Fruit fly (Drosophila melanogaster): ENCODE measurements around the gene GABA-B-R1.

The GABA-B-R1 gene

dm6 chr2L:15060580-15061005 is 44.5 kb downstream of the GABA-B-R1 start, which contains the start of gene TfIIS (continued):
- no peak for TF ChIP-seq seq (GFP tag; IDR thresholded peaks at IDR 0.05)
- TF ChIP-seq dm (GFP tag; optimal IDR thresholded peaks at IDR 0.05): peak; percentile 74
- no peak for TF ChIP-seq Trl (optimal IDR thresholded peaks at IDR 0.05)
- TF ChIP-seq Trl (GFP tag; optimal IDR thresholded peaks at IDR 0.05): no peak
- peak; percentile 13 for TF ChIP-seq gem (tag; optimal IDR thresholded peaks at IDR 0.05)
- TF ChIP-seq Dp (GFP tag; optimal IDR thresholded peaks at IDR 0.05): peak; percentile 74
- peak; percentile 42 for TF ChIP-seq grau (tag; optimal IDR thresholded peaks at IDR 0.05)
- TF ChIP-seq Hey (tag; optimal IDR thresholded peaks at IDR 0.05): no peak
- TF ChIP-seq cg (GFP tag; optimal IDR thresholded peaks at IDR 0.05): no peak
- TF ChIP-seq ind (GFP tag; optimal IDR thresholded peaks at IDR 0.05): no peak
- no peak for TF ChIP-seq CG1832 (GFP tag; optimal IDR thresholded peaks at IDR 0.05)
- peak; percentile 29; the same call in 1 of the 2 replicates for TF ChIP-seq slbo (GFP tag; IDR thresholded peaks at IDR 0.05)
- TF ChIP-seq tup (GFP tag; optimal IDR thresholded peaks at IDR 0.05): no peak
- no peak for TF ChIP-seq ems (GFP tag; optimal IDR thresholded peaks at IDR 0.05)
- TF ChIP-seq CG8944 (GFP tag; optimal IDR thresholded peaks at IDR 0.05): no peak
- TF ChIP-seq Elba2 (GFP tag; optimal IDR thresholded peaks at IDR 0.05): peak; percentile 92
- TF ChIP-seq CG31365 (tag; optimal IDR thresholded peaks at IDR 0.05): peak; percentile 98
- TF ChIP-seq fd64A (GFP tag; optimal IDR thresholded peaks at IDR 0.05): no peak
- TF ChIP-seq zfh2 (GFP tag; optimal IDR thresholded peaks at IDR 0.05): no peak
- TF ChIP-seq CG16779 (GFP tag; IDR thresholded peaks at IDR 0.05): no peak
- no peak for TF ChIP-seq CG11696 (GFP tag; IDR thresholded peaks at IDR 0.05)
- peak; percentile 17; the same call in 1 of the 2 replicates for TF ChIP-seq bbx (GFP tag; IDR thresholded peaks at IDR 0.05; ENCODE audit: partially characterized antibody)
- no peak for TF ChIP-seq tap (tag; optimal IDR thresholded peaks at IDR 0.05)
- peak; percentile 50; the same call in 1 of the 2 replicates for TF ChIP-seq CG13287 (GFP tag; IDR thresholded peaks at IDR 0.05; ENCODE audit: partially characterized antibody)
- no peak for TF ChIP-seq B-H1 (GFP tag; IDR thresholded peaks at IDR 0.05)
- TF ChIP-seq HLH3B (GFP tag; IDR thresholded peaks at IDR 0.05): no peak
- no peak for TF ChIP-seq Gug (GFP tag; IDR thresholded peaks at IDR 0.05)
- TF ChIP-seq Lpt (GFP tag; optimal IDR thresholded peaks at IDR 0.05): no peak
- TF ChIP-seq kni (GFP tag; optimal IDR thresholded peaks at IDR 0.05): no peak
- TF ChIP-seq btn (GFP tag; optimal IDR thresholded peaks at IDR 0.05): no peak
- peak; percentile 47; the same call in 2 of the 3 replicates for TF ChIP-seq CG6791 (GFP tag; IDR thresholded peaks at IDR 0.05; ENCODE audit: partially characterized antibody)
- TF ChIP-seq inv (GFP tag; IDR thresholded peaks at IDR 0.05; ENCODE audit: partially characterized antibody): peak; percentile 14; the same call in 1 of the 2 replicates
- peak; percentile 37 to 45 for TF ChIP-seq Hr51 (GFP tag; optimal IDR thresholded peaks at IDR 0.05)
- no peak for TF ChIP-seq CG5953 (GFP tag; IDR thresholded peaks at IDR 0.05)
- TF ChIP-seq rib (GFP tag; IDR thresholded peaks at IDR 0.05): 0 out of 2 replicates have a peak, but pooled peaks have one; percentile 5
- TF ChIP-seq crc (GFP tag; optimal IDR thresholded peaks at IDR 0.05): no peak
- TF ChIP-seq CG14667 (GFP tag; IDR thresholded peaks at IDR 0.05): no peak
- TF ChIP-seq Abd-B (GFP tag; optimal IDR thresholded peaks at IDR 0.05): peak; percentile 80
- TF ChIP-seq luna (GFP tag; optimal IDR thresholded peaks at IDR 0.05): no peak
- peak; percentile 67 for TF ChIP-seq Sry-δ (GFP tag; optimal IDR thresholded peaks at IDR 0.05)
- TF ChIP-seq CG2129 (GFP tag; IDR thresholded peaks at IDR 0.05; ENCODE audit: partially characterized antibody): no peak
- TF ChIP-seq CG4328 (GFP tag; optimal IDR thresholded peaks at IDR 0.05): no peak
- TF ChIP-seq Oli (tag; optimal IDR thresholded peaks at IDR 0.05): no peak
- no peak for TF ChIP-seq CG6813 (GFP tag; optimal IDR thresholded peaks at IDR 0.05)
- no peak for TF ChIP-seq CG11456 (GFP tag; IDR thresholded peaks at IDR 0.05)
- no peak for TF ChIP-seq Max (GFP tag; optimal IDR thresholded peaks at IDR 0.05)
- no peak for TF ChIP-seq pum (GFP tag; optimal IDR thresholded peaks at IDR 0.05)
- TF ChIP-seq insv (GFP tag; optimal IDR thresholded peaks at IDR 0.05): peak in 1 of 2 experiments; percentile 96
- no peak for TF ChIP-seq emc (GFP tag; optimal IDR thresholded peaks at IDR 0.05)
- no peak for TF ChIP-seq lov (optimal IDR thresholded peaks at IDR 0.05)
- no peak for TF ChIP-seq lov (GFP tag; IDR thresholded peaks at IDR 0.05)
